Fruit fly (Drosophila melanogaster) S2 (cell line): ENCODE data around the gene CG4597.

ENCODE experiments used
- CG8478 ChIP-seq: fragments of >200 bp; optimal IDR thresholded peaks from 2 replicates; lab custom pipeline; 2018
- CTCF ChIP-seq, 2 experiments: fragments of >200 bp; optimal IDR thresholded peaks; 2 replicates each; lab custom pipeline; 2018

dm6 chr3L:5132966-5133365, 3.7 kb downstream of the CG4597 start, which contains the start of gene CG15213:
- no peak for TF ChIP-seq CTCF (optimal IDR thresholded peaks at IDR 0.05; lab: Kevin White, UChicago)
- TF ChIP-seq CG8478: no peak
